Worm (Caenorhabditis elegans) whole organism, L4 larva: ENCODE results near the gene clec-217.

Source experiments
- F10B5.3 ChIP-seq: sonication (generic microtip); optimal IDR thresholded peaks from 2 replicates; lab custom pipeline; 2016; ENCODE audit warnings: mild to moderate bottlenecking, missing genetic modification characterization, missing compliant biosample characterization
- F26F4.8 ChIP-seq: fragments of 200-800 bp; sonication (Bioruptor generic); conservative IDR thresholded peaks from 2 replicates; pipeline ENCODE4 v1.3.6; 2022; ENCODE audit warnings: missing genetic modification characterization, missing compliant biosample characterization
- F37D6.2 ChIP-seq: sonication (generic microtip); optimal IDR thresholded peaks from 2 replicates; lab custom pipeline; 2016; ENCODE audit warnings: mild to moderate bottlenecking, missing genetic modification characterization, missing compliant biosample characterization
- F44E2.7 ChIP-seq: fragments of 200-800 bp; sonication (Bioruptor generic); IDR thresholded peaks from 2 replicates; pipeline ENCODE4 v2.1.2; 2022; ENCODE audit warnings: missing genetic modification characterization, missing compliant biosample characterization
- F49E8.2 ChIP-seq: sonication (generic microtip); optimal IDR thresholded peaks from 2 replicates; lab custom pipeline; 2016; ENCODE audit warnings: missing compliant biosample characterization, mild to moderate bottlenecking, missing genetic modification characterization, borderline replicate concordance
- Y48G9A.11 ChIP-seq: fragments of 200-800 bp; sonication (Bioruptor generic); IDR thresholded peaks from 2 replicates; pipeline ENCODE4 v1.3.6; 2022; ENCODE audit warnings: missing genetic modification reagents, missing genetic modification characterization, missing compliant biosample characterization
- Y5F2A.4 ChIP-seq: fragments of 200-800 bp; sonication (Bioruptor generic); optimal IDR thresholded peaks from 2 replicates; lab custom pipeline; 2018; ENCODE audit warnings: mild to moderate bottlenecking, missing genetic modification characterization, missing compliant biosample characterization
- Y75B8A.6 ChIP-seq: fragments of 200-800 bp; sonication (Bioruptor generic); IDR thresholded peaks from 2 replicates; pipeline ENCODE4 v1.3.6; 2022; ENCODE audit warnings: missing genetic modification reagents, missing genetic modification characterization, missing compliant biosample characterization
- ZK337.2 ChIP-seq: fragments of 200-800 bp; sonication (Bioruptor generic); IDR thresholded peaks from 2 replicates; pipeline ENCODE4 v1.3.6; 2022; ENCODE audit warnings: missing genetic modification reagents, missing genetic modification characterization, missing compliant biosample characterization
- attf-4 ChIP-seq: sonication (generic microtip); optimal IDR thresholded peaks from 3 replicates; lab custom pipeline; 2017; ENCODE audit warnings: missing biosample characterization, missing genetic modification characterization
- ceh-32 ChIP-seq: sonication (generic microtip); optimal IDR thresholded peaks from 2 replicates; lab custom pipeline; 2016; ENCODE audit warnings: mild to moderate bottlenecking, missing genetic modification characterization, missing compliant biosample characterization; ENCODE audit not compliant: poor library complexity
- ces-1 ChIP-seq: fragments of 150-350 bp; sonication (generic microtip); optimal IDR thresholded peaks from 4 replicates; lab custom pipeline; 2014; ENCODE audit warnings: missing biosample characterization, missing genetic modification reagents, missing genetic modification characterization
- ctbp-1 ChIP-seq: fragments of 200-800 bp; sonication (Bioruptor generic); IDR thresholded peaks from 2 replicates; pipeline ENCODE4 v1.3.6; 2022; ENCODE audit warnings: missing genetic modification reagents, missing genetic modification characterization, missing compliant biosample characterization
- daf-12 ChIP-seq: fragments of 150-350 bp; optimal IDR thresholded peaks from 2 replicates; lab custom pipeline; 2014; ENCODE audit warnings: missing biosample characterization, missing genetic modification reagents, missing genetic modification characterization
- daf-19 ChIP-seq: fragments of 200-800 bp; sonication (Bioruptor generic); conservative IDR thresholded peaks from 2 replicates; pipeline ENCODE4 v1.3.6; 2022; ENCODE audit warnings: missing genetic modification characterization, missing compliant biosample characterization
- daf-8 ChIP-seq: fragments of 200-800 bp; sonication (Bioruptor generic); IDR thresholded peaks from 2 replicates; pipeline ENCODE4 v1.3.6; 2022; ENCODE audit warnings: missing genetic modification characterization, missing compliant biosample characterization
- dmd-6 ChIP-seq: fragments of 200-800 bp; sonication (Bioruptor generic); IDR thresholded peaks from 2 replicates; pipeline ENCODE4 v1.3.6; 2022; ENCODE audit warnings: missing genetic modification reagents, missing genetic modification characterization, missing compliant biosample characterization
- dmd-9 ChIP-seq: fragments of 200-800 bp; sonication (Bioruptor generic); IDR thresholded peaks from 2 replicates; pipeline ENCODE4 v1.3.6; 2022; ENCODE audit warnings: missing genetic modification reagents, missing genetic modification characterization, missing compliant biosample characterization
- dpl-1 ChIP-seq: fragments of 150-350 bp; optimal IDR thresholded peaks from 2 replicates; lab custom pipeline; 2014; ENCODE audit warnings: missing biosample characterization, missing genetic modification reagents, missing genetic modification characterization
- duxl-1 ChIP-seq: sonication (generic microtip); optimal IDR thresholded peaks from 2 replicates; lab custom pipeline; 2016; ENCODE audit warnings: mild to moderate bottlenecking, missing genetic modification characterization, moderate library complexity, missing compliant biosample characterization; ENCODE audit not compliant: poor library complexity
- egl-43 ChIP-seq: fragments of 200-800 bp; sonication (Bioruptor generic); IDR thresholded peaks from 2 replicates; pipeline ENCODE4 v1.3.6; 2022; ENCODE audit warnings: missing genetic modification reagents, missing genetic modification characterization, missing compliant biosample characterization
- fkh-10 ChIP-seq: fragments of 150-350 bp; optimal IDR thresholded peaks from 2 replicates; lab custom pipeline; 2014; ENCODE audit warnings: missing biosample characterization, missing genetic modification reagents, missing genetic modification characterization
- hif-1 ChIP-seq, 2 experiments: sonication (generic microtip); optimal IDR thresholded peaks; 2 replicates each; lab custom pipeline; 2016 to 2017; ENCODE audit warnings: missing compliant biosample characterization in 2 of 2, missing genetic modification characterization in 2 of 2, missing genetic modification reagents in 2 of 2, missing genotype in 2 of 2, mild to moderate bottlenecking in 1 of 2
- hmg-1.1 ChIP-seq: fragments of 200-800 bp; sonication (Bioruptor generic); IDR thresholded peaks from 2 replicates; pipeline ENCODE4 v1.3.6; 2022; ENCODE audit warnings: missing genetic modification reagents, missing genetic modification characterization, missing compliant biosample characterization
- lir-3 ChIP-seq: sonication (generic microtip); optimal IDR thresholded peaks from 2 replicates; lab custom pipeline; 2016; ENCODE audit warnings: mild to moderate bottlenecking, missing genetic modification characterization, missing compliant biosample characterization
- mep-1 ChIP-seq: fragments of 150-350 bp; sonication (generic microtip); optimal IDR thresholded peaks from 3 replicates; lab custom pipeline; 2014; ENCODE audit warnings: missing biosample characterization, missing genetic modification characterization
- mes-2 ChIP-seq: sonication (generic microtip); optimal IDR thresholded peaks from 2 replicates; lab custom pipeline; 2016; ENCODE audit warnings: missing genotype, mild to moderate bottlenecking, missing genetic modification characterization, missing compliant biosample characterization; ENCODE audit not compliant: poor library complexity, severe bottlenecking
- mxl-3 ChIP-seq: fragments of 200-800 bp; sonication (Bioruptor generic); optimal IDR thresholded peaks from 2 replicates; lab custom pipeline; 2018; ENCODE audit warnings: mild to moderate bottlenecking, missing genetic modification characterization, missing compliant biosample characterization
- nhr-11 ChIP-seq: fragments of 150-350 bp; optimal IDR thresholded peaks from 2 replicates; lab custom pipeline; 2014; ENCODE audit warnings: missing biosample characterization, missing genetic modification characterization
- nhr-28 ChIP-seq: fragments of 150-350 bp; optimal IDR thresholded peaks from 2 replicates; lab custom pipeline; 2014; ENCODE audit warnings: missing biosample characterization, missing genetic modification characterization
- nhr-41 ChIP-seq: fragments of 200-800 bp; sonication (Bioruptor generic); IDR thresholded peaks from 2 replicates; pipeline ENCODE4 v1.3.6; 2022; ENCODE audit warnings: missing genetic modification reagents, missing genetic modification characterization, missing compliant biosample characterization
- nhr-48 ChIP-seq: sonication (generic microtip); optimal IDR thresholded peaks from 2 replicates; lab custom pipeline; 2016; ENCODE audit warnings: mild to moderate bottlenecking, missing genetic modification characterization, missing compliant biosample characterization
- nhr-76 ChIP-seq: fragments of 150-350 bp; optimal IDR thresholded peaks from 2 replicates; lab custom pipeline; 2014; ENCODE audit warnings: missing biosample characterization, missing genetic modification characterization
- nhr-77 ChIP-seq: fragments of 150-350 bp; optimal IDR thresholded peaks from 2 replicates; lab custom pipeline; 2014; ENCODE audit warnings: missing biosample characterization, missing genetic modification characterization
- php-3 ChIP-seq: fragments of 200-800 bp; sonication (Bioruptor generic); IDR thresholded peaks from 2 replicates; pipeline ENCODE4 v1.3.6; 2022; ENCODE audit warnings: missing genetic modification reagents, missing genetic modification characterization, missing compliant biosample characterization
- saeg-2 ChIP-seq: fragments of 200-800 bp; sonication (Bioruptor generic); IDR thresholded peaks from 2 replicates; pipeline ENCODE4 v1.3.6; 2022; ENCODE audit warnings: missing genetic modification reagents, missing genetic modification characterization, missing compliant biosample characterization
- sdz-12 ChIP-seq: fragments of 200-800 bp; sonication (Bioruptor generic); optimal IDR thresholded peaks from 2 replicates; lab custom pipeline; 2018; ENCODE audit warnings: mild to moderate bottlenecking, missing genetic modification characterization, missing compliant biosample characterization
- snpc-4 ChIP-seq: fragments of 150-350 bp; optimal IDR thresholded peaks from 2 replicates; lab custom pipeline; 2014; ENCODE audit warnings: missing biosample characterization, missing genetic modification characterization
- tag-97 ChIP-seq: fragments of 200-800 bp; sonication (Bioruptor generic); IDR thresholded peaks from 2 replicates; pipeline ENCODE4 v1.3.6; 2022; ENCODE audit warnings: missing genetic modification characterization, missing compliant biosample characterization
- tra-1 ChIP-seq: fragments of 200-800 bp; sonication (Bioruptor generic); IDR thresholded peaks from 2 replicates; pipeline ENCODE4 v1.3.6; 2022; ENCODE audit warnings: missing genetic modification reagents, missing genetic modification characterization, missing compliant biosample characterization
- zfp-2 ChIP-seq: sonication (generic microtip); optimal IDR thresholded peaks from 2 replicates; lab custom pipeline; 2016; ENCODE audit warnings: mild to moderate bottlenecking, missing genetic modification characterization, missing compliant biosample characterization
- zip-2 ChIP-seq: fragments of 150-350 bp; optimal IDR thresholded peaks from 2 replicates; lab custom pipeline; 2014; ENCODE audit warnings: missing biosample characterization, missing genetic modification characterization
- ztf-11 ChIP-seq: fragments of 150-350 bp; optimal IDR thresholded peaks from 2 replicates; lab custom pipeline; 2014; ENCODE audit warnings: missing biosample characterization, missing genetic modification characterization
- ztf-7 ChIP-seq: fragments of 150-350 bp; optimal IDR thresholded peaks from 2 replicates; lab custom pipeline; 2014; ENCODE audit warnings: missing biosample characterization, missing genetic modification characterization

Gene clec-217

DNA sequence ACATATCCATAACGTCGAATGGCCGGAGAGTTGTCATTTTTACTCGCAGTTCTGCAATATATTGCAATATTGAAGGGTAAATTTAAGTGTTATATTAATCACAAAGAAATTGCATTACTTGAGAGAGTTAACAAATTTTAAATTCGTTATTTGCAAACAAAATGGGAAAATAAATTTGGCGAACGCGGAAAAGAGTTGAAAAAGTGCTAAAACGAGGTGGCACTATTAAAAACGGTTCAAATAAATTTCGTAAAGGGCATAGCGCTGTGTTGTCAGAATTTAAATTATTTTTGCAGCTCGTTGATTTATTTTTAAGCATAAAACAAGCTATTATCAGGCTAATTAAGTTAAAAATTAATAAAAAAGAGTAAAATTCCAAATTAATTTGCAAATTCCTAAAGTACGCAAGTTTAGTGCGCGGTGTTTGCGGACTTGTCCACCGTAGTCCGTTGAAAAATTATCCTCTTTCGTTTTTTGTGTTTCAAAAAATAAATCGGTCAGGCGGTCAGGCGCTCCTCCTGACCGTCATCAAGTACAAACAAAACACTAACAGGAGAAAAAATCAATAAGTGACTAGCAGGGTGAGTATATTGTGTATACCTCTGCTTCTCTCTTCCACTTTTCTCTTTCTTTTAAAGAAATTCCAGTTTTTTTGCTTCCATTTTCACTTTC is 24.9 kb upstream of the clec-217 start, which contains the start of the genes natb-1 and abhd-12 (continued):
- TF ChIP-seq dmd-6 (GFP tag; lab: Robert Waterston, UW) (no peak), F26F4.8 (no peak), zip-2 (tag; lab: Kevin White, UChicago) (no peak), dpl-1 (peak; percentile 21), daf-19 (GFP tag; lab: Robert Waterston, UW) (no peak)

DNA sequence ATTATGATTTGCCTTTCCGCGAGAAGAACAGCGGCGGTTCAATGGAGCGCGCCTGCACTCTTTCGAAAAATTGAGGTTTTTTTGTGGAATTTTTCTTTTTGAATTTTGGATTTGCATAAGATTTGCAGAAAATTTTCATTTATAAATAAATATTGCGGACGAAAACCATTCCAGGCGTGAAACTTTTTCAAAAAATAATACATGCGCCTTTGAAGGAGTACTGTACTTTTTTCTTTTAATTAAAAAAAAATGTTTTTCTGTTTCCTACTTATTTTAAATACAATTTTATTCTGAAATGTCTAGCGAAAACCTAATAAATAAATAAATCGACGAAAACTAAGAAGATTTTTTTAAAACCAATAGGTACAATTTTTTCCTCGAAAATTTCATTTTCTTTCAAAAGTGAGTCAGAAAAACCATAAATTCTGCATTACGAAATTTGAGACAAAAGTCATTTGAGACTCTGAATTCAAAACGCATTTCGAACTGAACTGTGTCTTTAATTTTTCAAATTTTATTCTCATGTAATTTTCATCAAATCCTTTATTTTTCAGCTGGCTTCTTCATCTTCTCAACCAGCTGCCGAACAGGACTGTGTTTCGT is 22.5 kb upstream of the clec-217 start, which contains the start of gene F26D11.1:
Gene F26D11.1, plus strand, starts transcription at position 553 of the 603 bp plus-strand sequence.
- TF ChIP-seq nhr-76 = no peak
- no peak for TF ChIP-seq ztf-7 (tag; lab: Kevin White, UChicago)
- no peak for TF ChIP-seq zfp-2
- no peak for TF ChIP-seq nhr-77 (tag; lab: Kevin White, UChicago)
- TF ChIP-seq mxl-3 = no peak
- no peak for TF ChIP-seq dmd-6 (GFP tag; lab: Robert Waterston, UW)
- TF ChIP-seq, all 104 proteins: peak for 0

DNA sequence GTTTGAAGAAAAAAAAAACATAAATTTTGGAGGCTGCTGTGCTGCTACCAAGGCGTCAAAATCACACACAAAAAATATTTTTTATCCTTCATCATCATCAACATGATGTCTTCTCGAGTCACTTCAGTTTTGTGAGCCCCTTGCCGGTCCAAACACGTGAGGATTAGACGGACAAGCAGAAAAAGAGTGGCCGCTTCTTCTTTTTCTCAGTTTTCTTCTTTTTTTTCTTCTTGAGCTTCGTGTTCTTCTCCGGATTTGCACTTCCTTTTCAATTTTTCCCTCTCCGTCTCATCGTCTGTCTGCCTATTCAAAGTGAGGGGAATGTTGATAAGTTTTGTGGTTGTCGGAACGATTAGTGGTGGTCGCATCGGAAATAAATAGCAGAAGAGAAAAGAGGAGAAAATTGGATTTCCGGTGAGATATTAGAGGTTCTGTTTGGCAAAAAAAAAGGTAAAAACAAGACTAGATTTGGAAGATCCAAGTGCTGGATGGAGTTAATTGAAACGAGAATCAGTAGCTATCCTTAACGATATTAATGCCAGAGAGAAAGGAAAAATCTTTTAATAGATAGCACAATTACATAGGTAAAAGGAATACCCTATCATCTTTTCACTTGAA is 21.8 kb upstream of the clec-217 start:
- peak; percentile 37; the same call in 1 of the 2 replicates for TF ChIP-seq ctbp-1
- TF ChIP-seq nhr-41 (GFP tag; lab: Robert Waterston, UW) = no peak
- no peak for TF ChIP-seq F26F4.8
- TF ChIP-seq tra-1 (GFP tag; lab: Robert Waterston, UW) = 0 out of 2 replicates have a peak, but pooled peaks have one; percentile 60
- TF ChIP-seq saeg-2 (GFP tag; lab: Robert Waterston, UW) = no peak
- TF ChIP-seq Y5F2A.4 (GFP tag; lab: Kevin White, UChicago) = no peak
- no peak for TF ChIP-seq F10B5.3
- no peak for TF ChIP-seq duxl-1 (tag; lab: Kevin White, UChicago)
- TF ChIP-seq mes-2 (tag; lab: Kevin White, UChicago) = no peak
- no peak for TF ChIP-seq ZK337.2 (GFP tag; lab: Robert Waterston, UW)
- no peak for TF ChIP-seq ztf-11
- peak in 1 of 2 experiments; percentile 21 for TF ChIP-seq hif-1 (tag; optimal IDR thresholded peaks at IDR 0.05; lab: Kevin White, UChicago)
- TF ChIP-seq nhr-76 = no peak
- TF ChIP-seq ceh-32 (tag; lab: Kevin White, UChicago) = no peak
- TF ChIP-seq attf-4 (tag; lab: Kevin White, UChicago) = no peak
- no peak for TF ChIP-seq daf-12
- no peak for TF ChIP-seq nhr-48 (tag; lab: Kevin White, UChicago)
- TF ChIP-seq php-3 (GFP tag; lab: Robert Waterston, UW) = no peak
- no peak for TF ChIP-seq egl-43
- TF ChIP-seq snpc-4 (tag; lab: Kevin White, UChicago) = no peak
- peak; percentile 29 for TF ChIP-seq nhr-11
- TF ChIP-seq F44E2.7 (GFP tag; lab: Robert Waterston, UW) = no peak
- no peak for TF ChIP-seq nhr-28 (tag; lab: Kevin White, UChicago)
- TF ChIP-seq Y48G9A.11 (GFP tag; lab: Robert Waterston, UW) = no peak
- TF ChIP-seq hmg-1.1 (GFP tag; lab: Robert Waterston, UW) = 0 out of 2 replicates have a peak, but pooled peaks have one; percentile 58
- TF ChIP-seq fkh-10 = peak; percentile 26
- peak; percentile 59 for TF ChIP-seq mep-1 (tag; lab: Kevin White, UChicago)
- TF ChIP-seq dmd-9 = no peak
- TF ChIP-seq tag-97 = no peak
- TF ChIP-seq ces-1 (GFP tag; lab: Kevin White, UChicago) = no peak
- no peak for TF ChIP-seq sdz-12 (GFP tag; lab: Kevin White, UChicago)
- TF ChIP-seq F37D6.2 (tag; lab: Kevin White, UChicago) = peak; percentile 6
- TF ChIP-seq F49E8.2 (tag; lab: Kevin White, UChicago) = no peak
- no peak for TF ChIP-seq Y75B8A.6 (GFP tag; lab: Robert Waterston, UW)
- TF ChIP-seq lir-3 (tag; lab: Kevin White, UChicago) = no peak
- no peak for TF ChIP-seq daf-8 (GFP tag; lab: Robert Waterston, UW)
